Fruit fly (Drosophila melanogaster) whole organism, adult: Measurements from ENCODE around the gene tub.

Source experiments
- CG11617 ChIP-seq: fragments of 200-800 bp; sonication (Bioruptor generic); optimal IDR thresholded peaks from 2 replicates; lab custom pipeline; 2017; ENCODE audit warnings: mild to moderate bottlenecking, missing biosample characterization, missing genetic modification reagents, missing genetic modification characterization
- CG12768 ChIP-seq: fragments of 200-800 bp; sonication (Bioruptor generic); optimal IDR thresholded peaks from 2 replicates; lab custom pipeline; 2017; ENCODE audit warnings: missing biosample characterization, missing genetic modification characterization, mild to moderate bottlenecking, moderate library complexity, missing genetic modification reagents
- CG14711 ChIP-seq: fragments of 200-800 bp; sonication (Bioruptor generic); optimal IDR thresholded peaks from 2 replicates; lab custom pipeline; 2018; ENCODE audit warnings: missing biosample characterization, mild to moderate bottlenecking, missing genetic modification characterization, moderate library complexity
- CG1620 ChIP-seq: fragments of 200-800 bp; sonication (Bioruptor generic); optimal IDR thresholded peaks from 2 replicates; lab custom pipeline; 2016; ENCODE audit warnings: missing biosample characterization, missing genetic modification characterization
- CG33017 ChIP-seq: fragments of 200-800 bp; sonication (Bioruptor generic); optimal IDR thresholded peaks from 2 replicates; lab custom pipeline; 2018; ENCODE audit warnings: missing biosample characterization, mild to moderate bottlenecking, missing genetic modification characterization, moderate library complexity
- CG5204 ChIP-seq: fragments of 200-800 bp; sonication (Bioruptor generic); optimal IDR thresholded peaks from 2 replicates; lab custom pipeline; 2016; ENCODE audit warnings: missing biosample characterization, missing genetic modification characterization
- CG7045 ChIP-seq: fragments of 200-800 bp; sonication (Bioruptor generic); optimal IDR thresholded peaks from 2 replicates; lab custom pipeline; 2017; ENCODE audit warnings: missing biosample characterization, mild to moderate bottlenecking, missing genetic modification characterization
- CG7101 ChIP-seq: fragments of 200-800 bp; sonication (Bioruptor generic); optimal IDR thresholded peaks from 2 replicates; lab custom pipeline; 2018; ENCODE audit warnings: missing biosample characterization, mild to moderate bottlenecking, missing genetic modification characterization, moderate library complexity
- Clk ChIP-seq: fragments of 200-800 bp; sonication (Bioruptor generic); optimal IDR thresholded peaks from 2 replicates; lab custom pipeline; 2017; ENCODE audit warnings: missing biosample characterization, missing genetic modification characterization
- Crg-1 ChIP-seq: fragments of 200-800 bp; sonication (Bioruptor generic); optimal IDR thresholded peaks from 2 replicates; lab custom pipeline; 2016; ENCODE audit warnings: missing biosample characterization, missing genetic modification characterization
- Hr96 ChIP-seq: fragments of 200-800 bp; sonication (Bioruptor generic); optimal IDR thresholded peaks from 2 replicates; lab custom pipeline; 2016; ENCODE audit warnings: missing biosample characterization, missing genetic modification characterization
- Mnt ChIP-seq: fragments of 200-800 bp; sonication (Bioruptor generic); optimal IDR thresholded peaks from 2 replicates; lab custom pipeline; 2016; ENCODE audit warnings: missing biosample characterization, mild to moderate bottlenecking, missing genetic modification characterization
- bab1 ChIP-seq: fragments of 200-800 bp; sonication (Bioruptor generic); optimal IDR thresholded peaks from 3 replicates; lab custom pipeline; 2019; ENCODE audit warnings: missing biosample characterization, mild to moderate bottlenecking, missing genetic modification characterization, moderate library complexity
- cic ChIP-seq: fragments of 200-800 bp; sonication (Bioruptor generic); optimal IDR thresholded peaks from 2 replicates; lab custom pipeline; 2017; ENCODE audit warnings: missing biosample characterization, mild to moderate bottlenecking, missing genetic modification characterization, moderate library complexity
- cnc ChIP-seq, 2 experiments: fragments of >200 bp; optimal IDR thresholded peaks; 2 replicates each; lab custom pipeline; 2017
- kay ChIP-seq: fragments of 200-800 bp; sonication (Bioruptor generic); peaks from one replicate; lab custom pipeline; 2016; ENCODE audit warnings: missing biosample characterization, missing genetic modification characterization, borderline replicate concordance
- ovo ChIP-seq: fragments of 200-800 bp; sonication (Bioruptor generic); optimal IDR thresholded peaks from 2 replicates; lab custom pipeline; 2016; ENCODE audit warnings: missing biosample characterization, missing genetic modification characterization
- pad ChIP-seq: fragments of 200-800 bp; sonication (Bioruptor generic); optimal IDR thresholded peaks from 3 replicates; lab custom pipeline; 2017; ENCODE audit warnings: missing biosample characterization, missing genetic modification characterization, mild to moderate bottlenecking, moderate library complexity, missing genetic modification reagents
- tj ChIP-seq: fragments of 200-800 bp; sonication (Bioruptor generic); optimal IDR thresholded peaks from 3 replicates; lab custom pipeline; 2017; ENCODE audit warnings: missing biosample characterization, mild to moderate bottlenecking, missing genetic modification characterization, moderate library complexity
- toe ChIP-seq: fragments of 200-800 bp; sonication (Bioruptor generic); optimal IDR thresholded peaks from 2 replicates; lab custom pipeline; 2016; ENCODE audit warnings: missing biosample characterization, missing genetic modification characterization

The tub gene

DNA sequence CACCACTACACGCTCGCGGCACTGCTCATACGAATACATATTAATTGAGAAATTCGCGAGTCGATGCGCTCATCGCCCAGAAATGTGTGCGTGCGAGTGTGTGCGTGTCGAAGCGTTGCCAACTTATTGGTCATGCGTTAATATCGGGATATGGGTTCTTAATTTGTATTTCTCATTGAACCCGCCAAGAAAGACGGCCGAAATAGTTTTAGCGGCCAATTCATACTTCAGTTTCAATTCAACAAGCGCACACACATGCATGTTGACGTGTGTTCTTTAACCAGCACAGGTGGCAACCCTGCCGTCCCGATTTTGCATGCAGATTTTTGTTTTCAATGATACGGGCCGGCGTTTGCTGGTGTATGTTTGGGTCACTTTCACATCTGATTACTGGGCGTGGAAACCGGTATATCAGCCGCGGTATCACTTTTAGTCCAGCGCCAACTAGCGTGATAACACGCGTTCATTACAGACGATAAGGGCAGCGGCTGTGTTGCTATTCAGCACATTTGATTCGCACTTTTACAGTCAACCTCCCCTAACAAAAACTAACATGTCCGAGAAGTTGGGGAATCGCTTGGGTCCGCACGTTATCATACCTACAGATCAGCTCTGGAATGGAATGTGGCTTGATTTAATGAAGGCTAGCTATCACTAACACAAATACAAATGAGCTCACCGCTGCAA lies 16.3 kb downstream of the tub start:
- TF ChIP-seq toe (GFP tag; lab: Kevin White, UChicago) (peak; percentile 27), CG1620 (GFP tag; lab: Kevin White, UChicago) (no peak), cic (GFP tag; lab: Kevin White, UChicago) (peak; percentile 75), cnc (optimal IDR thresholded peaks at IDR 0.05; lab: Kevin White, UChicago) (no peak), CG14711 (tag; lab: Kevin White, UChicago) (peak; percentile 91), CG33017 (tag; lab: Kevin White, UChicago) (peak; percentile 33), CG7101 (tag; lab: Kevin White, UChicago) (no peak), ovo (GFP tag; lab: Kevin White, UChicago) (no peak), bab1 (GFP tag; lab: Kevin White, UChicago) (peak; percentile 22), Clk (GFP tag; lab: Kevin White, UChicago) (no peak), Mnt (peak; percentile 85), Hr96 (GFP tag; lab: Kevin White, UChicago) (no peak), CG12768 (GFP tag; lab: Kevin White, UChicago) (peak; percentile 42), tj (peak; percentile 58)

DNA sequence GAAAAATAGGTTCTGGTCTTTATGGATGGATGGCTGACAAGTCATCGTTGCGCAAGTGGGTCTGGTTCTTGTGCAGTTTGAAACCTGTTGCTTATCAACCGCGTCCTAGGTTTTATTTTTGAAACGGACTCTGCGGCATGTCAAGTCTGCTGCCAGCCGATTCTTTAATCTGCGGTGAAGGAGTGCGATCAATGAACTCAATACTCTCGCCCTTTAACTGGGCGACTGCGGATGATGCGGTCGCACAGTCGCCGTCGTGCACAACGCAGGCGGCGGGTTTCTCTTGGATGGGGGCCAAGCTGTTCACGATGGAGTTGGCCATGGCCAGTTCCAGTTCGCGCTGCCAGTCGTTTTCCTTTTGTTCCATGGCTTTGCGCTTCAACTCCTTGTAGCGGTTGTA lies 19.8 kb downstream of the tub start:
- no peak for TF ChIP-seq tj
- no peak for TF ChIP-seq Clk (GFP tag; lab: Kevin White, UChicago)
- no peak for TF ChIP-seq CG1620 (GFP tag; lab: Kevin White, UChicago)
- TF ChIP-seq CG33017 (tag; lab: Kevin White, UChicago) = no peak
- no peak for TF ChIP-seq CG14711 (tag; lab: Kevin White, UChicago)
- TF ChIP-seq pad = no peak
- TF ChIP-seq toe (GFP tag; lab: Kevin White, UChicago) = no peak
- TF ChIP-seq CG7101 (tag; lab: Kevin White, UChicago) = no peak
- TF ChIP-seq CG12768 (GFP tag; lab: Kevin White, UChicago) = no peak
- no peak for TF ChIP-seq cnc (optimal IDR thresholded peaks at IDR 0.05; lab: Kevin White, UChicago)
- no peak for TF ChIP-seq CG5204 (GFP tag; lab: Kevin White, UChicago)
- TF ChIP-seq Crg-1 = no peak
- no peak for TF ChIP-seq kay (GFP tag; lab: Kevin White, UChicago)
- no peak for TF ChIP-seq bab1 (GFP tag; lab: Kevin White, UChicago)
- TF ChIP-seq Mnt = no peak
- no peak for TF ChIP-seq CG7045 (GFP tag; lab: Kevin White, UChicago)

DNA sequence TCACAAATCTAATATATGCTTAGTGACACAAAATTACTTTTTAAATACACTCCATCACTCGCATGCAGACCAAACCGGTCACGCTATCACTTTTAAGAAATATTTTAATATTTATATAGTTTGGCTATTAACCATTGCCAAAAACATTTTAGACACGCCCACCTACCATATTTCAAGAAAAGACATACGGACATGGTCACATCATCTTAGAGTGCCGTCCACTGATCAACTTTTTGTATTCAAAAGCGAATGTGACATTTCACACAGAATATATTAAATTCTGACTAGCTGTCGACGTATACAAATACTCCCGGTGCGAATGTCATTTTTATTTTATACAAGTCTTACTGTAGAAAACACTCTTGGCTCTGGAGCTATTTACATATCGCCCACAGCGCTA lies 28.6 kb downstream of the tub start, which contains the start of gene CG31528:
Gene CG31528, plus strand, starts transcription at position 301 of the 400 bp plus-strand sequence.
- TF ChIP-seq toe (GFP tag; lab: Kevin White, UChicago) (no peak), CG14711 (tag; lab: Kevin White, UChicago) (no peak), tj (no peak), Clk (GFP tag; lab: Kevin White, UChicago) (no peak), Hr96 (GFP tag; lab: Kevin White, UChicago) (no peak), kay (GFP tag; lab: Kevin White, UChicago) (no peak), CG7101 (tag; lab: Kevin White, UChicago) (no peak), CG11617 (no peak), CG5204 (GFP tag; lab: Kevin White, UChicago) (no peak), CG12768 (GFP tag; lab: Kevin White, UChicago) (no peak), CG33017 (tag; lab: Kevin White, UChicago) (no peak), cnc (optimal IDR thresholded peaks at IDR 0.05; lab: Kevin White, UChicago) (no peak)

dm6 chr3R:4419482-4419881 lies 31.9 kb downstream of the tub start, which contains the start of gene CG32944:
TSS of gene CG32944 (minus strand) at chr3R:4419578.
- TF ChIP-seq ovo (GFP tag; lab: Kevin White, UChicago) (no peak), CG14711 (tag; lab: Kevin White, UChicago) (no peak), cnc (optimal IDR thresholded peaks at IDR 0.05; lab: Kevin White, UChicago) (no peak), CG12768 (GFP tag; lab: Kevin White, UChicago) (no peak), CG7101 (tag; lab: Kevin White, UChicago) (no peak), CG1620 (GFP tag; lab: Kevin White, UChicago) (no peak), toe (GFP tag; lab: Kevin White, UChicago) (no peak), CG7045 (GFP tag; lab: Kevin White, UChicago) (no peak), Hr96 (GFP tag; lab: Kevin White, UChicago) (no peak), Crg-1 (no peak)

DNA sequence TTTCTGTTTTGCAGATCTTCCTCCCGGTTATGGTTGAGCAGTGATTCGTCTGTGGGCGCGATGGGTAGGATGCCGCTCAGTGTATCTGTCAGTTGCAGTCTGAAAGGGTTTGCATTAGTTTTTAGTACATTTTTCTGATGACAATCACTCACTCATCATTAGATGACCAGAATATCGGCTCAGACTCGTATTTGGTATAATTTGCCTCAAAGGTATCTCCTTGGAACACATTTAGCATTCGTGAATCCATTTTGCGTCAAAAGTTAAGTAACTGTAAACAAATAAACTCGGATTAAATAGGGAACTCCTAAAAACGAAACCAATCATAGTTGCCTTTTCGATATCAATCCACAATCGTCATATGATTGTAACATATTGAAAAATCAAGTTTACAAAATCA lies 39.2 kb downstream of the tub start, which contains the start of gene CG31525:
Gene CG31525, plus strand, starts transcription at position 301 of the 400 bp plus-strand sequence.
- TF ChIP-seq pad = no peak
- TF ChIP-seq kay (GFP tag; lab: Kevin White, UChicago) = no peak
- TF ChIP-seq CG14711 (tag; lab: Kevin White, UChicago) = no peak
- TF ChIP-seq CG7045 (GFP tag; lab: Kevin White, UChicago) = no peak
- no peak for TF ChIP-seq ovo (GFP tag; lab: Kevin White, UChicago)
- TF ChIP-seq CG12768 (GFP tag; lab: Kevin White, UChicago) = no peak
- TF ChIP-seq CG7101 (tag; lab: Kevin White, UChicago) = no peak
- TF ChIP-seq cic (GFP tag; lab: Kevin White, UChicago) = no peak
- no peak for TF ChIP-seq cnc (optimal IDR thresholded peaks at IDR 0.05; lab: Kevin White, UChicago)
- no peak for TF ChIP-seq CG1620 (GFP tag; lab: Kevin White, UChicago)
- no peak for TF ChIP-seq CG11617
- TF ChIP-seq Crg-1 = no peak
- no peak for TF ChIP-seq Mnt
- TF ChIP-seq tj = no peak
- no peak for TF ChIP-seq CG5204 (GFP tag; lab: Kevin White, UChicago)
- TF ChIP-seq CG33017 (tag; lab: Kevin White, UChicago) = no peak
- TF ChIP-seq Hr96 (GFP tag; lab: Kevin White, UChicago) = no peak
- no peak for TF ChIP-seq bab1 (GFP tag; lab: Kevin White, UChicago)
